Worm (Caenorhabditis elegans) whole organism, early embryonic: ENCODE measurements around the gene Y61B8A.6.

Experiments
- B0310.2 ChIP-seq: sonication (generic microtip); optimal IDR thresholded peaks from 2 replicates; lab custom pipeline; 2016; ENCODE audit warnings: mild to moderate bottlenecking, missing genetic modification characterization, missing compliant biosample characterization
- F13C5.2 ChIP-seq: sonication (generic microtip); optimal IDR thresholded peaks from 2 replicates; lab custom pipeline; 2017; ENCODE audit warnings: mild to moderate bottlenecking, missing genetic modification characterization, inconsistent platforms, missing compliant biosample characterization
- aly-1 ChIP-seq: sonication (generic microtip); optimal IDR thresholded peaks from 2 replicates; lab custom pipeline; 2016; ENCODE audit warnings: missing genetic modification characterization, missing compliant biosample characterization
- ama-1 ChIP-seq: fragments of 150-350 bp; optimal IDR thresholded peaks from 2 replicates; lab custom pipeline; 2014
- ceh-13 ChIP-seq: fragments of 200-800 bp; sonication (Bioruptor generic); optimal IDR thresholded peaks from 2 replicates; lab custom pipeline; 2018; ENCODE audit warnings: mild to moderate bottlenecking, missing genetic modification characterization, missing compliant biosample characterization
- ceh-36 ChIP-seq: sonication (generic microtip); optimal IDR thresholded peaks from 2 replicates; lab custom pipeline; 2016; ENCODE audit warnings: missing genetic modification characterization, inconsistent platforms, missing compliant biosample characterization
- ets-7 ChIP-seq: sonication (generic microtip); optimal IDR thresholded peaks from 2 replicates; lab custom pipeline; 2016; ENCODE audit warnings: missing genotype, missing genetic modification characterization, missing compliant biosample characterization
- flt-1 ChIP-seq: fragments of 200-800 bp; sonication (Bioruptor generic); IDR thresholded peaks from 2 replicates; pipeline ENCODE4 v1.3.6; 2022; ENCODE audit warnings: missing genetic modification characterization, missing compliant biosample characterization
- hmbx-1 ChIP-seq: sonication (generic microtip); optimal IDR thresholded peaks from 2 replicates; lab custom pipeline; 2016; ENCODE audit warnings: mild to moderate bottlenecking, missing genetic modification characterization, missing compliant biosample characterization
- hmg-4 ChIP-seq: fragments of 200-800 bp; sonication (Bioruptor generic); optimal IDR thresholded peaks from 2 replicates; lab custom pipeline; 2018; ENCODE audit warnings: mild to moderate bottlenecking, missing genetic modification characterization, missing compliant biosample characterization
- hnd-1 ChIP-seq: sonication (generic microtip); optimal IDR thresholded peaks from 2 replicates; lab custom pipeline; 2016; ENCODE audit warnings: missing genetic modification characterization, missing compliant biosample characterization
- pes-1 ChIP-seq: fragments of 200-800 bp; sonication (Bioruptor generic); IDR thresholded peaks from 2 replicates; pipeline ENCODE4 v1.3.6; 2022; ENCODE audit warnings: missing genetic modification reagents, missing genetic modification characterization, missing compliant biosample characterization
- scrt-1 ChIP-seq: fragments of 200-800 bp; sonication (Bioruptor generic); IDR thresholded peaks from 2 replicates; pipeline ENCODE4 v1.3.6; 2022; ENCODE audit warnings: missing genetic modification characterization, missing compliant biosample characterization
- sea-1 ChIP-seq: fragments of 200-800 bp; sonication (Bioruptor generic); conservative IDR thresholded peaks from 2 replicates; pipeline ENCODE4 v1.3.6; 2022; ENCODE audit warnings: missing genetic modification characterization, missing compliant biosample characterization
- tbx-11 ChIP-seq: fragments of 200-800 bp; sonication (Bioruptor generic); IDR thresholded peaks from 2 replicates; pipeline ENCODE4 v1.3.6; 2022; ENCODE audit warnings: missing genetic modification characterization, missing compliant biosample characterization
- tbx-37 ChIP-seq: fragments of 200-800 bp; sonication (Bioruptor generic); conservative IDR thresholded peaks from 2 replicates; pipeline ENCODE4 v1.3.6; 2022; ENCODE audit warnings: missing genetic modification reagents, missing genetic modification characterization, missing compliant biosample characterization
- tra-4 ChIP-seq: sonication (generic microtip); optimal IDR thresholded peaks from 2 replicates; lab custom pipeline; 2017; ENCODE audit warnings: missing genetic modification characterization, missing compliant biosample characterization

Y61B8A.6 gene

ce11 chrV:17220345-17220744, 31.4 kb upstream of the Y61B8A.6 start, which contains the start of gene srh-109:
srh-109 (minus strand) TSS chrV:17220445.
- TF ChIP-seq ceh-13 (GFP tag; lab: Kevin White, UChicago) (no peak), aly-1 (no peak), pes-1 (GFP tag; lab: Robert Waterston, UW) (no peak)

DNA sequence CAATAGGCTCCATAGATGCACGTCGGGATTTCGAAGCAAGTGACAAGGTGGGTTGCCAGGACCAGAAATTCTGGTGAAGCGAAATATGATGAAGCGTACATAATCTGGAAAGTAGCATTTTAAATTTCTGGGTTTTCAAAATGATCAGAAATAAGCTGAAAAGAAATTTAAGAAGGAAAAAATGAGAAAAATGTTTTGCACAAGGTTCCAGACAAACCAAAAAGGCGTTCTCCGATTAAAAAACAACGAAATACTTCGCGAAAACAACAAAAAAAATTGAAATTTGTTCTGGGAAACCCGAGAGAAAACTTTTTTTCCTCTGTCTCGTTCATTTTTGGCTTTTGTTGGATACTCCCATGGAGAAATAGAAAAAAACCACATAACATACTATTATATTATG, 28.4 kb upstream of the Y61B8A.6 start, which contains the start of gene srh-252:
Gene srh-252 (minus strand): TSS at position 101 of the 400 bp plus-strand sequence.
- no peak for TF ChIP-seq flt-1 (GFP tag; lab: Robert Waterston, UW)
- TF ChIP-seq F13C5.2 (tag; lab: Kevin White, UChicago), result no peak
- TF ChIP-seq hnd-1, result no peak
- TF ChIP-seq scrt-1, result no peak
- no peak for TF ChIP-seq ceh-13 (GFP tag; lab: Kevin White, UChicago)
- TF ChIP-seq B0310.2 (tag; lab: Kevin White, UChicago), result no peak
- no peak for TF ChIP-seq aly-1
- TF ChIP-seq pes-1 (GFP tag; lab: Robert Waterston, UW), result no peak
- no peak for TF ChIP-seq hmbx-1 (tag; lab: Kevin White, UChicago)
- TF ChIP-seq ets-7 (tag; lab: Kevin White, UChicago), result no peak
- no peak for TF ChIP-seq tra-4
- TF ChIP-seq tbx-37 (GFP tag; lab: Robert Waterston, UW), result no peak
- no peak for TF ChIP-seq ceh-36
- no peak for TF ChIP-seq tbx-11

DNA sequence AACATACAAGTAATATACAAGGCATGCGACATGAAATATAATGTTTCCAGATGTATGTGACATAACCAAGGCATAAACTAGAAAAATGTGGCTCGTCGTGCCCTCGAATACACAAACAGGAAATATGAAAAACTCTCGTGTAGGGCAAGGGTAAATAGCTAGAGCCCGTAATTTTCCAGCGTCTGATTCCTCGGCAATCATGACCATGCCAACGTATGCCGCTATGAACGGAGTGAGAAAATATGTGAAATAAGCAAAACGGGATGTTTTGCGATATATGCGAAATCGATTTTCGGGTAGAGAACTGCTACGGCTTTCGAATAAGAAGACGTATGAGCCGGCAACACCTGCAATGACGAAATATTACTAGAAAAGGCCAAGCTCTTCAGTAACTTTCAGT, 26.3 kb upstream of the Y61B8A.6 start, which contains the start of gene scl-25:
Gene scl-25 (plus strand): TSS at position 301 of the 400 bp plus-strand sequence.
- TF ChIP-seq hnd-1 (no peak), sea-1 (GFP tag; lab: Robert Waterston, UW) (no peak), scrt-1 (no peak), flt-1 (GFP tag; lab: Robert Waterston, UW) (no peak)

- TF ChIP-seq ets-7 (tag; lab: Kevin White, UChicago) (no peak), flt-1 (GFP tag; lab: Robert Waterston, UW) (no peak), ceh-13 (GFP tag; lab: Kevin White, UChicago) (no peak), B0310.2 (tag; lab: Kevin White, UChicago) (no peak), hnd-1 (no peak), pes-1 (GFP tag; lab: Robert Waterston, UW) (no peak)
These were observed 25.6 kb upstream of the Y61B8A.6 start, which contains the start of gene srh-112 for ce11 chrV:17226119-17226518. srh-112 (minus strand) TSS chrV:17226219.

- TF ChIP-seq hmbx-1 (tag; lab: Kevin White, UChicago) (no peak), ceh-13 (GFP tag; lab: Kevin White, UChicago) (no peak), hmg-4 (no peak), F13C5.2 (tag; lab: Kevin White, UChicago) (no peak)
These were observed 19.3 kb upstream of the Y61B8A.6 start for ce11 chrV:17232403-17232802.

- TF ChIP-seq hnd-1 (no peak), ama-1 (lab: Kevin White, UChicago) (no peak), pes-1 (GFP tag; lab: Robert Waterston, UW) (no peak), hmbx-1 (tag; lab: Kevin White, UChicago) (no peak), ceh-36 (no peak), aly-1 (no peak), flt-1 (GFP tag; lab: Robert Waterston, UW) (no peak), B0310.2 (tag; lab: Kevin White, UChicago) (no peak), ets-7 (tag; lab: Kevin White, UChicago) (no peak), tbx-11 (no peak), ceh-13 (GFP tag; lab: Kevin White, UChicago) (no peak), F13C5.2 (tag; lab: Kevin White, UChicago) (no peak), scrt-1 (no peak), hmg-4 (no peak), sea-1 (GFP tag; lab: Robert Waterston, UW) (no peak)
These were observed 15.4 kb upstream of the Y61B8A.6 start, which contains the start of gene T19C9.10 for ce11 chrV:17236345-17236744. T19C9.10 (plus strand) TSS chrV:17236592.

DNA sequence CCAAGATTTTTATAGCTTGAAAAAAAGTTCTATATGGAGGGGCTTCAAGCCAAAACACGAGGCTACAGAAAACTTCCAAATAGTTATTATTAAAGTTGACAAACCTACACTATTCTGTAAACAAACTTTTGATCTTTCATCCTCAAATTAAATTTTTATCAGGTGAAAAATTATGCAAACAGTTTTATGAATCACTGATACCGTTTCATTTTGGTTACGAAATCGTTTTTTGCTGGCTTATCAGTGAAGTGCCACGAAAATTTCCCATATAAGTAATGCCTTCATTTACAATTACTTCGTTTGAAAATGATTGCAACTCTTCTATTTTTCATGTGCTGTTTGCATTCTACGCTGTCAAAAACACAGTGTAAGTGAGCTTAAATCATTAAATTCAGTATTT, 12.9 kb upstream of the Y61B8A.6 start, which contains the start of gene T19C9.8:
Gene T19C9.8 (plus strand): TSS at position 299 of the 400 bp plus-strand sequence.
- no peak for TF ChIP-seq ceh-36
- no peak for TF ChIP-seq pes-1 (GFP tag; lab: Robert Waterston, UW)
- no peak for TF ChIP-seq ets-7 (tag; lab: Kevin White, UChicago)

DNA sequence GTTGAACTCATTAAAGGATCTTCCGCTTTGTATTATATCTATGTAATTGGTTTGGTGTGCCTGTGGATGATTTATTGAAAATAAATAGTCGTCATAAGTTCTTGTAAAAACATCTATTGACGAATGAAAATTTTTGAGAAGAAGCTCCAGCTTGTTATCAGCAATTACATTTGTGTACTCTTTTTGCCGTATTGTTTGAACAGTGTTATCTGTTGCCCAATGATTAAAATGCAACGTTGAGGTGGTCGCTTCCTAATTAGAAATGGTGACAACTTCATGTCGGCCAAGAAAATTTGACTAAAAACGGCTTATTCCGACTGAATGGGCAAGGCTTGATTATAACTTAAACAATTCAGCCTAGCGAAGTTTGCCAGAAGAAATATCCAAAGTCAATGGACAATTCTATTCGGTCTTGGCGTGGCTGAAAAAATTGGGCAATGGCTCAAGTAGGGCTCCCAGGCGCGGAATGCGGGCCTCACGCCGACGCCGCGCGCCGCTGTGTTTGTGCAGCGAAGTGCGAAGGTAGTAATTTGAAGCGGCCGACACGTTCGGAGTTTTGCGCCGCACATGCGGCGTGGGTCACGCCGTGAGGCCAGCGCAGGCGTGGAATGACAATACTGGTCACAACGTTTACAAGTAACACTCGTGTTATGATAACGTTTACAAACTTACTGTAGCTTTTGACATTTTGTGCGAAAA, 11.0 kb upstream of the Y61B8A.6 start:
- no peak for TF ChIP-seq ceh-36
- no peak for TF ChIP-seq tbx-11
- no peak for TF ChIP-seq tbx-37 (GFP tag; lab: Robert Waterston, UW)
- TF ChIP-seq ama-1 (lab: Kevin White, UChicago), result no peak
- TF ChIP-seq ceh-13 (GFP tag; lab: Kevin White, UChicago), result no peak
- no peak for TF ChIP-seq sea-1 (GFP tag; lab: Robert Waterston, UW)
- no peak for TF ChIP-seq pes-1 (GFP tag; lab: Robert Waterston, UW)
- TF ChIP-seq tra-4, result no peak
- TF ChIP-seq flt-1 (GFP tag; lab: Robert Waterston, UW), result no peak
- TF ChIP-seq scrt-1, result no peak

- TF ChIP-seq hmbx-1 (tag; lab: Kevin White, UChicago) (no peak), ceh-36 (no peak), sea-1 (GFP tag; lab: Robert Waterston, UW) (no peak)
These were observed 10.4 kb upstream of the Y61B8A.6 start for ce11 chrV:17241278-17241661.
